Worm (Caenorhabditis elegans): ENCODE measurements around the gene mec-10.

DNA sequence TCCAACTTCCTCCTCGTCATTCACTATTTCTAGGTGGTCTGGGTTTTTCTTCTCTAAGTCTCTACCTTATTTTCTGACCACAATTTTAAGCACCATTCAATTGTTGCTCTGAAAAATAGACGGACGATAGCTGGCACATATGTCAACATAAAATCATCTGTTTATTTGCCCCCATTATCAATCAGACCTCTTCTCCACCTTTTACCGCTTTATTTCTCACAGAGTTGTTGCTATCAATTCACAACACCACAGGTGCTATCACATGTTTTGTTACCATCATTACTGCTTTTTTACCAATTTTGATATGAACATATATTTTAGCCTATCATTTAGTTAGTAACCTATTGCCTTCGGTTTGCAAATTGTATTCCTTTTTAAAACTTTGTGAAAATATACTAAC lies 22.6 kb upstream of the mec-10 start:
- TF ChIP-seq nhr-23 (tag; optimal IDR thresholded peaks at IDR 0.05) = no peak
- TF ChIP-seq aly-2 (tag; optimal IDR thresholded peaks at IDR 0.05) = no peak
- TF ChIP-seq nhr-237 (tag; optimal IDR thresholded peaks at IDR 0.05) = no peak
- TF ChIP-seq lin-11 (tag; optimal IDR thresholded peaks at IDR 0.05) = no peak
- no peak for TF ChIP-seq fos-1 (tag; optimal IDR thresholded peaks at IDR 0.05)
